Fruit fly (Drosophila melanogaster) whole organism, embryonic: ENCODE data around the gene Sas-6.
A peak's percentile ranks its signal among the peaks of the same experiment; 100 is the strongest.

ENCODE experiments used
- Ada2b ChIP-seq: fragments of 200-800 bp; sonication (Bioruptor generic); IDR thresholded peaks from 2 replicates; pipeline ENCODE4 v1.3.6; 2022; ENCODE audit warnings: missing biosample characterization, missing genetic modification characterization
- Adf1 ChIP-seq: fragments of 200-800 bp; sonication (Bioruptor generic); IDR thresholded peaks from 2 replicates; pipeline ENCODE4 v1.3.6; 2022; ENCODE audit warnings: missing biosample characterization, missing genetic modification characterization
- B-H2 ChIP-seq: fragments of 200-800 bp; sonication (Bioruptor generic); optimal IDR thresholded peaks from 2 replicates; lab custom pipeline; 2018; ENCODE audit warnings: missing biosample characterization, mild to moderate bottlenecking, missing genetic modification characterization
- CG10431 ChIP-seq: fragments of 200-800 bp; sonication (Bioruptor generic); optimal IDR thresholded peaks from 3 replicates; lab custom pipeline; 2018; ENCODE audit warnings: missing biosample characterization, mild to moderate bottlenecking, missing genetic modification characterization
- CG10565 ChIP-seq: fragments of 200-800 bp; sonication (Bioruptor generic); optimal IDR thresholded peaks from 3 replicates; lab custom pipeline; 2016; ENCODE audit warnings: missing biosample characterization, mild to moderate bottlenecking, missing genetic modification characterization
- CG11456 ChIP-seq: fragments of 200-800 bp; sonication (Bioruptor generic); IDR thresholded peaks from 3 replicates; pipeline ENCODE4 v1.3.6; 2022; ENCODE audit warnings: missing biosample characterization, missing genetic modification characterization
- CG12219 ChIP-seq: fragments of 200-800 bp; sonication (Bioruptor generic); optimal IDR thresholded peaks from 3 replicates; lab custom pipeline; 2018; ENCODE audit warnings: missing biosample characterization, mild to moderate bottlenecking, missing genetic modification characterization
- CG1233 ChIP-seq: fragments of 200-800 bp; sonication (Bioruptor generic); optimal IDR thresholded peaks from 4 replicates; lab custom pipeline; 2018; ENCODE audit warnings: missing biosample characterization, mild to moderate bottlenecking, missing genetic modification characterization
- CG13894 ChIP-seq: fragments of 200-800 bp; sonication (Bioruptor generic); optimal IDR thresholded peaks from 3 replicates; lab custom pipeline; 2018; ENCODE audit warnings: missing biosample characterization, mild to moderate bottlenecking, missing genetic modification characterization, moderate library complexity
- CG15601 ChIP-seq: fragments of 200-800 bp; sonication (Bioruptor generic); optimal IDR thresholded peaks from 3 replicates; lab custom pipeline; 2019; ENCODE audit warnings: missing biosample characterization, mild to moderate bottlenecking, missing genetic modification characterization, moderate library complexity
- CG15696 ChIP-seq: fragments of 200-800 bp; sonication (Bioruptor generic); optimal IDR thresholded peaks from 2 replicates; lab custom pipeline; 2019; ENCODE audit warnings: missing biosample characterization, mild to moderate bottlenecking, missing genetic modification characterization, moderate library complexity
- CG18011 ChIP-seq: fragments of 200-800 bp; sonication (Bioruptor generic); optimal IDR thresholded peaks from 2 replicates; lab custom pipeline; 2017; ENCODE audit warnings: missing biosample characterization, missing genetic modification characterization, mild to moderate bottlenecking, moderate library complexity, missing genotype
- CG18262 ChIP-seq: fragments of 200-800 bp; optimal IDR thresholded peaks from 3 replicates; lab custom pipeline; 2019; ENCODE audit warnings: missing biosample characterization, mild to moderate bottlenecking, missing genetic modification characterization, moderate library complexity
- CG2120 ChIP-seq: fragments of 200-800 bp; sonication (Bioruptor generic); optimal IDR thresholded peaks from 3 replicates; lab custom pipeline; 2016; ENCODE audit warnings: missing biosample characterization, missing genetic modification characterization
- CG2129 ChIP-seq: fragments of 200-800 bp; sonication (Bioruptor generic); IDR thresholded peaks from 2 replicates; pipeline ENCODE4 v1.3.6; 2022; ENCODE audit warnings: missing biosample characterization, missing genetic modification characterization; ENCODE audit not compliant: partially characterized antibody
- CG2678 ChIP-seq: fragments of 200-800 bp; sonication (Bioruptor generic); optimal IDR thresholded peaks from 3 replicates; lab custom pipeline; 2019; ENCODE audit warnings: missing biosample characterization, mild to moderate bottlenecking, missing genetic modification characterization, moderate library complexity
- CG5180 ChIP-seq: fragments of 200-800 bp; sonication (Bioruptor generic); optimal IDR thresholded peaks from 3 replicates; lab custom pipeline; 2017; ENCODE audit warnings: missing biosample characterization, missing genetic modification characterization, mild to moderate bottlenecking, moderate library complexity, missing genetic modification reagents
- CG8478 ChIP-seq: fragments of >200 bp; optimal IDR thresholded peaks from 2 replicates; lab custom pipeline; 2018
- CG8944 ChIP-seq: fragments of 200-800 bp; sonication (Bioruptor generic); optimal IDR thresholded peaks from 3 replicates; lab custom pipeline; 2016; ENCODE audit warnings: missing biosample characterization, missing genetic modification characterization
- Camta ChIP-seq: fragments of 200-800 bp; sonication (Bioruptor generic); optimal IDR thresholded peaks from 2 replicates; lab custom pipeline; 2016; ENCODE audit warnings: missing biosample characterization, missing genetic modification characterization
- CoRest ChIP-seq: fragments of 200-800 bp; sonication (Bioruptor generic); optimal IDR thresholded peaks from 3 replicates; lab custom pipeline; 2018; ENCODE audit warnings: missing biosample characterization, mild to moderate bottlenecking, missing genetic modification characterization, moderate library complexity
- D19B ChIP-seq: fragments of 200-800 bp; sonication (Bioruptor generic); optimal IDR thresholded peaks from 2 replicates; lab custom pipeline; 2017; ENCODE audit warnings: missing biosample characterization, mild to moderate bottlenecking, missing genetic modification characterization
- Dll ChIP-seq: fragments of 200-800 bp; sonication (Bioruptor generic); IDR thresholded peaks from 4 replicates; pipeline ENCODE4 v1.3.6; 2022; ENCODE audit warnings: missing biosample characterization, missing genetic modification characterization; ENCODE audit not compliant: partially characterized antibody
- Hey ChIP-seq: fragments of 200-800 bp; sonication (Bioruptor generic); optimal IDR thresholded peaks from 3 replicates; lab custom pipeline; 2018; ENCODE audit warnings: missing biosample characterization, mild to moderate bottlenecking, missing genetic modification characterization
- Hmr ChIP-seq: fragments of 200-800 bp; sonication (Bioruptor generic); optimal IDR thresholded peaks from 3 replicates; lab custom pipeline; 2017; ENCODE audit warnings: mild to moderate bottlenecking, missing biosample characterization, missing genetic modification reagents, missing genetic modification characterization
- Kr ChIP-seq: fragments of 200-800 bp; sonication (Bioruptor generic); optimal IDR thresholded peaks from 2 replicates; lab custom pipeline; 2017; ENCODE audit warnings: missing biosample characterization, mild to moderate bottlenecking, missing genetic modification characterization
- Myb ChIP-seq: fragments of 200-800 bp; sonication (Bioruptor generic); optimal IDR thresholded peaks from 2 replicates; lab custom pipeline; 2016; ENCODE audit warnings: missing biosample characterization, missing genetic modification characterization
- Rfx ChIP-seq: fragments of 200-800 bp; sonication (Bioruptor generic); IDR thresholded peaks from 2 replicates; pipeline ENCODE4 v1.3.6; 2022; ENCODE audit warnings: missing biosample characterization, missing genetic modification characterization
- Xbp1 ChIP-seq: fragments of 200-800 bp; sonication (Bioruptor generic); optimal IDR thresholded peaks from 3 replicates; lab custom pipeline; 2016; ENCODE audit warnings: missing biosample characterization, mild to moderate bottlenecking, missing genetic modification characterization
- cg ChIP-seq: fragments of 200-800 bp; sonication (Bioruptor generic); optimal IDR thresholded peaks from 3 replicates; lab custom pipeline; 2019; ENCODE audit warnings: missing biosample characterization, mild to moderate bottlenecking, missing genetic modification characterization, moderate library complexity
- dysf ChIP-seq: fragments of 200-800 bp; sonication (Bioruptor generic); IDR thresholded peaks from 3 replicates; pipeline ENCODE4 v1.3.6; 2022; ENCODE audit warnings: missing biosample characterization, missing genetic modification characterization
- en ChIP-seq: fragments of 200-800 bp; sonication (Bioruptor generic); optimal IDR thresholded peaks from 2 replicates; lab custom pipeline; 2016; ENCODE audit warnings: missing biosample characterization, missing genetic modification characterization
- gce ChIP-seq: fragments of 200-800 bp; sonication (Bioruptor generic); IDR thresholded peaks from 3 replicates; pipeline ENCODE4 v1.3.6; 2022; ENCODE audit warnings: missing biosample characterization, missing genetic modification characterization
- gt ChIP-seq: fragments of 200-800 bp; sonication (Bioruptor generic); IDR thresholded peaks from 2 replicates; pipeline ENCODE4 v1.3.6; 2022; ENCODE audit warnings: missing biosample characterization, missing genetic modification characterization
- insv ChIP-seq, 2 experiments: fragments of 200-800 bp; sonication (Bioruptor generic); optimal IDR thresholded peaks; 3 replicates each; lab custom pipeline; 2016 to 2018; ENCODE audit warnings: missing biosample characterization in 2 of 2, missing genetic modification characterization in 2 of 2
- lab ChIP-seq: fragments of 200-800 bp; sonication (Bioruptor generic); optimal IDR thresholded peaks from 3 replicates; lab custom pipeline; 2017; ENCODE audit warnings: missing biosample characterization, missing genetic modification characterization, mild to moderate bottlenecking, moderate library complexity, missing genetic modification reagents
- maf-S ChIP-seq: fragments of 200-800 bp; sonication (Bioruptor generic); optimal IDR thresholded peaks from 2 replicates; lab custom pipeline; 2016; ENCODE audit warnings: missing biosample characterization, missing genetic modification characterization
- nau ChIP-seq: fragments of 200-800 bp; sonication (Bioruptor generic); optimal IDR thresholded peaks from 3 replicates; lab custom pipeline; 2017; ENCODE audit warnings: missing biosample characterization, mild to moderate bottlenecking, missing genetic modification characterization, missing genetic modification reagents
- nmo ChIP-seq: fragments of 200-800 bp; sonication (Bioruptor generic); optimal IDR thresholded peaks from 2 replicates; lab custom pipeline; 2018; ENCODE audit warnings: missing biosample characterization, mild to moderate bottlenecking, missing genetic modification characterization, moderate library complexity
- org-1 ChIP-seq: fragments of 200-800 bp; sonication (Bioruptor generic); optimal IDR thresholded peaks from 2 replicates; lab custom pipeline; 2017; ENCODE audit warnings: missing biosample characterization, missing genetic modification characterization
- pan ChIP-seq, 4 experiments: fragments of >200 bp in 3 of 4; fragments of 200-800 bp in 1 of 4; sonication (Bioruptor generic) in 1 of 4; optimal IDR thresholded peaks in 3 of 4; IDR thresholded peaks in 1 of 4; 2 replicates each; pipeline versions ENCODE4 v1.3.6 to Lab custom; 2017 to 2022; ENCODE audit warnings: missing biosample characterization in 2 of 4, missing genetic modification characterization in 2 of 4, mixed read lengths in 1 of 4
- phol ChIP-seq: fragments of 200-800 bp; sonication (Bioruptor generic); optimal IDR thresholded peaks from 3 replicates; lab custom pipeline; 2018; ENCODE audit warnings: missing biosample characterization, mild to moderate bottlenecking, missing genetic modification characterization, moderate library complexity
- prd ChIP-seq, 3 experiments: fragments of >200 bp in 2 of 3; fragments of 200-800 bp in 1 of 3; sonication (Bioruptor generic) in 1 of 3; optimal IDR thresholded peaks in 2 of 3; IDR thresholded peaks in 1 of 3; 2 replicates in 2 of 3; 3 replicates in 1 of 3; pipeline versions ENCODE4 v1.3.6 to Lab custom; 2017 to 2022; ENCODE audit warnings: missing biosample characterization in 1 of 3, missing genetic modification characterization in 1 of 3
- psq ChIP-seq: fragments of 200-800 bp; sonication (Bioruptor generic); optimal IDR thresholded peaks from 2 replicates; lab custom pipeline; 2017; ENCODE audit warnings: missing biosample characterization, missing genetic modification characterization
- ro ChIP-seq: fragments of 200-800 bp; sonication (Bioruptor generic); IDR thresholded peaks from 2 replicates; pipeline ENCODE4 v1.3.6; 2022; ENCODE audit warnings: missing biosample characterization, missing genetic modification characterization
- slbo ChIP-seq: fragments of 200-800 bp; sonication (Bioruptor generic); IDR thresholded peaks from 2 replicates; pipeline ENCODE4 v1.3.6; 2022; ENCODE audit warnings: missing biosample characterization, missing genetic modification characterization
- stwl ChIP-seq: fragments of 200-800 bp; sonication (Bioruptor generic); optimal IDR thresholded peaks from 3 replicates; lab custom pipeline; 2018; ENCODE audit warnings: missing biosample characterization, mild to moderate bottlenecking, missing genetic modification characterization, moderate library complexity
- sug ChIP-seq: fragments of 200-800 bp; optimal IDR thresholded peaks from 2 replicates; lab custom pipeline; 2019; ENCODE audit warnings: missing biosample characterization, mild to moderate bottlenecking, missing genetic modification characterization, moderate library complexity
- tup ChIP-seq: fragments of 200-800 bp; sonication (Bioruptor generic); optimal IDR thresholded peaks from 2 replicates; lab custom pipeline; 2016; ENCODE audit warnings: missing biosample characterization, mild to moderate bottlenecking, missing genetic modification characterization, moderate library complexity
- wek ChIP-seq: fragments of 200-800 bp; sonication (Bioruptor generic); optimal IDR thresholded peaks from 3 replicates; lab custom pipeline; 2018; ENCODE audit warnings: missing biosample characterization, mild to moderate bottlenecking, missing genetic modification characterization, moderate library complexity

The Sas-6 gene

dm6 chr3R:30021009-30021408, 25.9 kb downstream of the Sas-6 start (continued):
- TF ChIP-seq prd (optimal IDR thresholded peaks at IDR 0.05; lab: Kevin White, UChicago): no peak
- TF ChIP-seq prd (GFP tag; IDR thresholded peaks at IDR 0.05; lab: Robert Waterston, UW): peak; percentile 47; the same call in 1 of the 3 replicates
- peak; percentile 6 for TF ChIP-seq CoRest (tag; lab: Kevin White, UChicago)
- TF ChIP-seq Myb (GFP tag; lab: Kevin White, UChicago): no peak
- peak; percentile 12 for TF ChIP-seq nmo (GFP tag; lab: Kevin White, UChicago)
- TF ChIP-seq Ada2b (GFP tag; lab: Robert Waterston, UW): no peak
- TF ChIP-seq insv (GFP tag; optimal IDR thresholded peaks at IDR 0.05; lab: Kevin White, UChicago): no peak
- no peak for TF ChIP-seq CG11456 (GFP tag; lab: Robert Waterston, UW)
- TF ChIP-seq CG2678 (tag; lab: Kevin White, UChicago): peak; percentile 38
- TF ChIP-seq CG15601: no peak
- no peak for TF ChIP-seq CG2129 (GFP tag; lab: Robert Waterston, UW)
- TF ChIP-seq lab: peak; percentile 13
- no peak for TF ChIP-seq CG10565 (GFP tag; lab: Kevin White, UChicago)
- no peak for TF ChIP-seq ro (GFP tag; lab: Robert Waterston, UW)
- TF ChIP-seq dysf (GFP tag; lab: Robert Waterston, UW): peak; percentile 59; the same call in 1 of the 3 replicates
- no peak for TF ChIP-seq CG18011
- TF ChIP-seq Adf1 (GFP tag; lab: Robert Waterston, UW): no peak
- TF ChIP-seq slbo (GFP tag; lab: Robert Waterston, UW): peak; percentile 34; the same call in 1 of the 2 replicates
- TF ChIP-seq CG1233: no peak
- no peak for TF ChIP-seq CG15696 (tag; lab: Kevin White, UChicago)
- TF ChIP-seq CG13894 (tag; lab: Kevin White, UChicago): no peak
- no peak for TF ChIP-seq CG8478 (lab: Kevin White, UChicago)
- TF ChIP-seq sug: no peak
- no peak for TF ChIP-seq wek (GFP tag; lab: Kevin White, UChicago)
- no peak for TF ChIP-seq gt
- TF ChIP-seq CG12219 (GFP tag; lab: Kevin White, UChicago): no peak
- TF ChIP-seq tup (GFP tag; lab: Kevin White, UChicago): no peak
- no peak for TF ChIP-seq gce (GFP tag; lab: Robert Waterston, UW)
- TF ChIP-seq CG2120 (GFP tag; lab: Kevin White, UChicago): peak; percentile 10
- no peak for TF ChIP-seq D19B (GFP tag; lab: Kevin White, UChicago)
- no peak for TF ChIP-seq Hmr
- peak; percentile 29 for TF ChIP-seq Xbp1 (GFP tag; lab: Kevin White, UChicago)
- TF ChIP-seq en: no peak
- peak; percentile 47 for TF ChIP-seq Rfx (GFP tag; lab: Robert Waterston, UW)
- no peak for TF ChIP-seq stwl (tag; lab: Kevin White, UChicago)
- TF ChIP-seq CG8944 (GFP tag; lab: Kevin White, UChicago): no peak
- no peak for TF ChIP-seq cg (GFP tag; lab: Kevin White, UChicago)
- no peak for TF ChIP-seq pan (optimal IDR thresholded peaks at IDR 0.05; lab: Kevin White, UChicago)
- TF ChIP-seq pan (GFP tag; optimal IDR thresholded peaks at IDR 0.05 in 1 of 2, IDR thresholded peaks at IDR 0.05 in 1 of 2): peak in 1 of 2 experiments; percentile 29
- TF ChIP-seq maf-S (GFP tag; lab: Kevin White, UChicago): no peak
- TF ChIP-seq org-1: peak; percentile 8
- TF ChIP-seq nau: no peak
- no peak for TF ChIP-seq Camta (GFP tag; lab: Kevin White, UChicago)
- no peak for TF ChIP-seq Hey
- TF ChIP-seq CG10431 (GFP tag; lab: Kevin White, UChicago): no peak
- TF ChIP-seq B-H2 (GFP tag; lab: Kevin White, UChicago): no peak
- peak; percentile 30 for TF ChIP-seq phol (tag; lab: Kevin White, UChicago)
- TF ChIP-seq CG5180 (GFP tag; lab: Kevin White, UChicago): no peak
- TF ChIP-seq CG18262 (tag; lab: Kevin White, UChicago): peak; percentile 32
- TF ChIP-seq Dll (GFP tag; lab: Robert Waterston, UW): no peak
- no peak for TF ChIP-seq Kr (GFP tag; lab: Kevin White, UChicago)
- no peak for TF ChIP-seq psq (GFP tag; lab: Kevin White, UChicago)
